Fruit fly (Drosophila melanogaster): ENCODE data around the gene CG4456.

The CG4456 gene

DNA sequence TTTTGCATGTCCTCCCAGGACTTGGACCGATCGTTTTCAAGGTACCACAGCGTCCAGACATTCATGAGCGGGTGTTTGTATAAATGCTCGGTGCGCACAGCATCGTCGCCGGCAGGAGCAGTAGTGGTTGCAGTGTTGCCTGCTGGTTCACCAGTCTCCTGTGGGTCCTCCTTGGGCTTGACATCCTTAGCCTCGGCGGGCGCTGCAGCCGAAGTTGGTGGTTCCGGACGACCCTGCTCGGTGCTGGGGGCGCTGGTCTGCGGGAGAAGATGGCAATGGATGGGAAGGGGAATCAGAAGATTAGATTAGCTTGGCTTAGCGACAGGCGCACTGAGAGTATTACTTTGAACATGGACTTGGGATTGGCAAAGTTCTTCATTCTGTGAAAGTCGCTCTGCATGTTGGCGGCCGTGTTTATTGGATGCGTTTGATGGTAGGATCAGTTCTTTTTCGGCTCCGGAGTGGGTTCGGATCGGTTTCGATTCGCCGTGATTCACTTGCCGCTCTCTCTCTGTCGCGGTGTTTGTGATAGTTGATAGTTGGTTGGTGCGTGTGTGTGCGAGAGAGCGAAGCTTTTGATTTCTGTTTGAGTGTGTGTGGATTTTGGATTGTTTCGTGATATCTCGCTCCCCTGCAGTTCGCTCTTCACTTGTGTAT lies 28.3 kb downstream of the CG4456 start:
- TF ChIP-seq CG17801 (GFP tag; optimal IDR thresholded peaks at IDR 0.05; ENCODE audit: partially characterized antibody) = no peak

DNA sequence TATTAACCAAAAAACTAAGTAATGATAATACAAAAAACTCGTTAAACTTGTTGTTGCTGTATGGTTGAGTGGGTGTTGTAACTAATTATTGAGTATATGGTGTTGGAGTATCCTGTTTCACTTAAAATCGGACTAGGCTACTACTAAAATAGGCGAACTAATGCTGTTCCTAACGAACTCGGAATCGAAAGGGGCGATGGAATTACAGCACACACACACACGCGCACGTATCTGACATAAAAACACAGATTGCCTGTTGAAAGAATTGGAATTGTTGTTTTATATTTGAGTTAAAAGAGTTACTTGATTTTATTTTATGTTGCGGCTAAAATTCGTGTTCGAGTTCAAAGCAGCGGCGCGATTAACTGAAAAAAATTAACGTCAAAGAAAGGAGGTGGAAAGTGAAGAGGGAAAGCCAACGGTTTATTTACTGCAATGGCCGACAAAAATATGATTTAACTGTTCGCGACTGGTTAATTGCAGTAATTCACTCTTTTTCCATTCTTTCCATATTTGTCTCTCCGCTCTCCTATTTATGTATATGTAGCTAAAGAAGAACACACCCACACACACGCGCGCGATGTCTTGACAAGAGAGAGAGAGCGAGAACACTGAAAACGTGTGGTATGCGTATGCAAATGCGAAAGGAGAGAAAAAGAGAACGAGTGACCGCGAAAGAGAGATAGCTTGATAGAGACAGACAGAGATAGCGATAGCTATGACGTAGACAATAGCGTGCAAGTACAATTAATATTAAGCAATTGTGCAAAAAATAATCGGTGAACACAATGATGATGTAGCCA lies 29.0 kb downstream of the CG4456 start:
- no peak for TF ChIP-seq CG17801 (GFP tag; optimal IDR thresholded peaks at IDR 0.05; ENCODE audit: partially characterized antibody)

DNA sequence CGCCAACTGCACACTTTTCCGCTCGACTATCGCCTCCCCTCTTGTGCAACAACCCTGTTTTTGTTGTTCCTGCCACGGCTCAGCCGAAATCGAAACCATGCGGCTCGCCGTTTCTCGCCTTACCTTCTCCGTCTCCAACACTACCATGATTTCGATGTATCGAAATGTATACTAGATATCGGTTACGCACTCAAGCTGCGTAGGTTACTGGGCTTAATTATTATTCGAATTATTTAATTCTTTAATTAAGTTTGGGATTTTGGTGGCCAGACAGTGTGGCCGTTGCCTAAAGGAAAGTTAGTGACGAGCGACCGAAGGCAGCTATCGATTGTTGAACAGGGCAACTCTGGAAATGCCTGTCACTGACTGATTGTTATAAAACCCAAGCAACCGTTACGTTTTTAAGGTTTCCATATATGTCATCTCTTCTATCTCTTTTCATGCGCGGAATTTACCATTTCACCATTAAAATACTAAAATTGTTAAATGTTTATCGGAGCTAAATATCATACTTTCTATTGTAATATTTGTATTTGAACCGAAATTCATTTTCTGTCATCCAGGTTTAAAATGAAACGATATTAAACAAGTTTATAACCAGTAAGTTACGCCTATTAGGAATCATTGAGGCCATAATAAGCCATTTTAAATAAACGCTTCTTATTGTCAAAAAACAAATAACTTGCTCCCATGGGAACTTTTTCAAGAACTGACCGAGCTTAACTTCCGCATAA lies 29.8 kb downstream of the CG4456 start, which contains the start of gene eIF4E1:
Gene eIF4E1, minus strand, starts transcription at position 304 of the 734 bp plus-strand sequence.
- no peak for TF ChIP-seq CG17801 (GFP tag; optimal IDR thresholded peaks at IDR 0.05; ENCODE audit: partially characterized antibody)

DNA sequence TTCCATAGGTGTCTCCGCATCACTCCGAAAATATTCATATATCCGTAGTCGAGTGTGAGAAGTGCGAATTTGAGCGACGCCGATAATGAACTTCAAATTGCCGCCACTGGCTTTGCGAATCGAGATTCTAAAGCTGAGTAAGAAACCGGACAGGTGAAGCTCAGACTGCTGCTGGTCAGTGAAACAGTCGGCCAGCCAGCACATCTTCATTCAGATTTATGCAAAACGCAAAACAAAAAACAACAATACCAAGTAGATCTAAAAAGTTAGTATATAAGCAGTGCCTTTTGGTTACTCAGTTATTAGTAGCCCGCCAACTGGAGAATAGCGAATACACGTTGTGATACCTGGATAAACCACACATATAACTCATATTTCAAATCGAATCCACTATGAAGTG lies 32.0 kb downstream of the CG4456 start, which contains the start of gene Cpr67B:
Gene Cpr67B, plus strand, starts transcription at position 301 of the 400 bp plus-strand sequence.
- TF ChIP-seq CG17801 (GFP tag; optimal IDR thresholded peaks at IDR 0.05; ENCODE audit: partially characterized antibody) = no peak

DNA sequence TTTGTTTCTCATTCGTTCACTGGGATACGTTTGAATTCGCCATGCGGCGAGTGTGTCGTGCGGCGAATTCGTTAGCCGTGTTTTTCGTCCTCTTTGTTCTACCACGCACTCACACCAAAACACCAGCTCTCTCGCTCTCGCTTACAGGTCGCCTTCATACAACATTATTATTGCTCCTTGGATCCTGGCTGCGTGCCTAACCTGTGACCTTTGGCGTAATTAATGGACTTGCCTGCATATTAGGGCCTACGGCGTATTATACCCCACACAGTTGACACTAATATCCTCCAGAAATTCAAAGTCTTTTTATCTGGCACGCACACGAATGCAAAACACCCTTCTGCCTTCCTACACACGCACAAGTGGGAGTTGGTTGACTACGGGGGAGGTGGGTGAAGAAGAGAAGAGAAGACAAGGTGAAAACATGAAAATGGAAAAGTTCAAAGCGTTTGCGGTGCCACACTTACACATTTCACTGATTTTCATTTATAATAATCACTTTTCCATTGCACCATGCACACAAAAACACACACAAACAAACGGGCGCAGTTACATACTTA lies 37.6 kb downstream of the CG4456 start:
- no peak for TF ChIP-seq CG17801 (GFP tag; optimal IDR thresholded peaks at IDR 0.05; ENCODE audit: partially characterized antibody)

- TF ChIP-seq CG17801 (GFP tag; optimal IDR thresholded peaks at IDR 0.05; ENCODE audit: partially characterized antibody) = peak; percentile 81
Measured at dm6 chr3L:9410754-9411423, 38.4 kb downstream of the CG4456 start, which contains the start of the genes CG4022 and Cpsf5. CG4022 (minus strand) TSS chr3L:9410832. Cpsf5 (plus strand) TSS chr3L:9411038.

DNA sequence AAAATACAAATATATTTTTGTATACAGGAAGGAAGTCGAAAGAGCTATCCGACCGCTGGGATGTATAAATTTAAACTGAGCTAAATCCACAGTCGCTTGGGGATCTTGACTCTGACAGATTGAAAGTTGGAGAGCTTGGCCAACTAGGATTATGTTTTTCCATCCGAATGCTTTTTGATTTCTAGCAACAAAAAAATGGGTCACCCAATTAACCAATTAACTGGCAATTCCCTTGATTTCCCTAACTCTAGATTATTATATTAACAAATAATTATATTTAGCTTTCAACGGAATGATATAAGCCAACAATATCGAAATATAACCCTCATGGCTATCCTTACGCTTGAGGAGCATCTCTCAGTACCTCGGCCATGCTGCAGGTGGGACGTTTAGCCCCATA lies 44.8 kb downstream of the CG4456 start, which contains the start of gene CG3982:
Gene CG3982, minus strand, starts transcription at position 101 of the 400 bp plus-strand sequence.
- TF ChIP-seq CG17801 (GFP tag; optimal IDR thresholded peaks at IDR 0.05; ENCODE audit: partially characterized antibody) = no peak

dm6 chr3L:9419328-9419727 lies 46.8 kb downstream of the CG4456 start:
- peak; percentile 38 for TF ChIP-seq CG17801 (GFP tag; optimal IDR thresholded peaks at IDR 0.05; ENCODE audit: partially characterized antibody)

- TF ChIP-seq CG17801 (GFP tag; optimal IDR thresholded peaks at IDR 0.05; ENCODE audit: partially characterized antibody) = peak; percentile 98
Measured at dm6 chr3L:9420054-9420818, 47.7 kb downstream of the CG4456 start.

DNA sequence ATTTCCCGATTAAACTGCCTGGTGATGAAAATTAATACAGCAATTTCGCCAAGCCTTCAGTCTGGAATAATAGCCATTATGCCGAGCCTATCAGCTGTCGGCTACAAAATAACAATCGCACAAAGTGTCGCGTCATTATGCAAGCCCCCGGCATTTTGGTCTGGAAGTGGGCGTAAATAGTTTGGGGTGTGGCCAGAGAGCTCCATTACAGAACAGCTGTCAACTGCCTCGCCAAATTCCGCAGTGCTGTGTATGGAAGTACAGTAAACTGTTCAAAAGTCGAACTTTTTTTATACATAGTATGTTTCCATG lies 48.3 kb downstream of the CG4456 start:
- no peak for TF ChIP-seq CG17801 (GFP tag; optimal IDR thresholded peaks at IDR 0.05; ENCODE audit: partially characterized antibody)

DNA sequence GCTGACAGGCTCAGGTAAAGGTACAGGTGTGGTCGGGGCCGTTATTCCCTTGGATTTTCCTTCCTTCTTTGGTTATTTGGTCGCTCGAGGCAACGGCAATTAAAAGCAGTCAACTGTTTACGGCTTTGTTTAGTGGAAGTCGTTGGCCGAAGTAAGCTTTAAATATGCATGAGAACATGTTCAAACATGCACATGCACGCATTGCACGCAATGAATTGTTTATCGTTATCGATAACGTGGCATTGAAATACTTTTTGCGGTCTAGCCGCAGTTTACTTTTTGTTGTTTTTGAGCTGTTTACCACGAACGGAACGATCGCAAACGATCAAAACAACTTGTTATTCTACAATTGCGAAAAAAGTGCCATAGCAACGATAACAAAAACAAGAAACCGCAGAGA lies 49.1 kb downstream of the CG4456 start:
- no peak for TF ChIP-seq CG17801 (GFP tag; optimal IDR thresholded peaks at IDR 0.05; ENCODE audit: partially characterized antibody)

dm6 chr3L:9422135-9422534 lies 49.6 kb downstream of the CG4456 start:
- no peak for TF ChIP-seq CG17801 (GFP tag; optimal IDR thresholded peaks at IDR 0.05; ENCODE audit: partially characterized antibody)

dm6 chr3L:9422636-9423419 lies 50.3 kb downstream of the CG4456 start, which contains the start of gene aay:
aay (plus strand) TSS chr3L:9423253.
- peak; percentile 100 for TF ChIP-seq CG17801 (GFP tag; optimal IDR thresholded peaks at IDR 0.05; ENCODE audit: partially characterized antibody)
